Fruit fly (Drosophila melanogaster) whole organism: ENCODE data around the gene CG3281.

Source experiments
- CG8478 ChIP-seq: fragments of >200 bp; optimal IDR thresholded peaks from 2 replicates; lab custom pipeline; 2018; ENCODE audit warnings: inconsistent platforms
- Dll ChIP-seq: fragments of >200 bp; optimal IDR thresholded peaks from 2 replicates; lab custom pipeline; 2017
- EcR ChIP-seq, 2 experiments: fragments of >200 bp; optimal IDR thresholded peaks; 2 replicates each; lab custom pipeline; 2017; ENCODE audit warnings: missing biosample characterization in 2 of 2, missing genetic modification characterization in 2 of 2, missing genetic modification reagents in 2 of 2
- pan ChIP-seq: fragments of >200 bp; optimal IDR thresholded peaks from 2 replicates; lab custom pipeline; 2017
- psq ChIP-seq: fragments of >200 bp; optimal IDR thresholded peaks from 2 replicates; lab custom pipeline; 2017
- usp ChIP-seq: fragments of >200 bp; optimal IDR thresholded peaks from 2 replicates; lab custom pipeline; 2017; ENCODE audit warnings: missing biosample characterization, missing genetic modification characterization, mixed read lengths

Gene CG3281

DNA sequence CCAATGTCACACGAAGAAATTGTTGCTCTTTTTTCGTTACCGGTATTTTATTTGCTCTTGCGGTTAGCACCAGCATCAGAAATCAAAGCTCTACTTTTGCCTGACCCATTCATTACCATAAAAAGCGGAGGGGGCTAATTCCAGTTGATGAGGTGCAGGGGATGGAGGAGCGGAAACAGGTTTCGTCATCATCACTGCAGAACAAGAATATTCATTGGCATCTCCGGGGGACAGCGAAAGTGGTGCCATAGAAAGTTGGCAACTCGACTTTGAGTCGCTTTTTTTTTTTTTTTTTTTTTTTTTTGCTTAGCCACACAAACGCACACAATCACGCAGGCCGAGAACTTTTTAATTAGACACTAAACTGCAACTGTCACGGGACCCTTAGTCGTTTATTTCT is 21.5 kb downstream of the CG3281 start:
- TF ChIP-seq pan (lab: Kevin White, UChicago): no peak
- TF ChIP-seq CG8478 (lab: Kevin White, UChicago): no peak
- TF ChIP-seq psq: no peak
- TF ChIP-seq EcR (GFP tag; optimal IDR thresholded peaks at IDR 0.05; lab: Kevin White, UChicago): no peak
- TF ChIP-seq usp: no peak

DNA sequence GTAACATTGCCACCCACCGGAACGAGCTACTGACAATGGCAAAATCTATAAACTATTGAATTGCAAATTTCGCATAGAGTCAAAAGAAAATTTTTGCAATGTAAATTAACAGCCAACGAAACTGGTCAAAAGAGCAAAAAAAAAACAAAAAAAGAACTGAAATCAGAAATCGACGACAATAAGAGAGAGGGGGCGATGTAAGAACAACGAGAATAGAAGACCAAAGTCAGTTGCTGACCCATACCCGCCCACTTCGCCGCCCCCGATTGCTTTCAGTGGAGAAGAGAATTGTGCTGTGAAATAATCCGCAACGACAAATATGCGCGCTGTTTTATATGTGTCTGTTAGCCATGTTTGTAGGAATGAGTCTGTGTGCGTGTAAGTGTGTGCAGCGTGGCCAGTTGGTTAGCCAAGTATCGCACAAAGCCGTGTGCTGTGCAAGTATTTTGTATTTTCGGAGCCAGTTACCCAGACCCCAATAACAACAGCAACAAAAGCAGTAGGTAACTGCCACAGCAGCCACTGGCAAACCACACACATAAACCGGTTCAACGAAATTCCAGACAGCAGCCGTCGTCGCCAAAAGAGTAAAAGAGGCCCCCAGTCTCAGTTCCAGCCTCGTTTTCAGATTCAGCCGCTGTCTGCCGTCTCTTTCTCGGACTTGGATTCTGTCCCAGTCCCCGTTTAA is 25.0 kb downstream of the CG3281 start:
- TF ChIP-seq usp (no peak), EcR (GFP tag; optimal IDR thresholded peaks at IDR 0.05; lab: Kevin White, UChicago) (no peak), CG8478 (lab: Kevin White, UChicago) (no peak), pan (lab: Kevin White, UChicago) (no peak), psq (no peak), Dll (lab: Kevin White, UChicago) (no peak)

DNA sequence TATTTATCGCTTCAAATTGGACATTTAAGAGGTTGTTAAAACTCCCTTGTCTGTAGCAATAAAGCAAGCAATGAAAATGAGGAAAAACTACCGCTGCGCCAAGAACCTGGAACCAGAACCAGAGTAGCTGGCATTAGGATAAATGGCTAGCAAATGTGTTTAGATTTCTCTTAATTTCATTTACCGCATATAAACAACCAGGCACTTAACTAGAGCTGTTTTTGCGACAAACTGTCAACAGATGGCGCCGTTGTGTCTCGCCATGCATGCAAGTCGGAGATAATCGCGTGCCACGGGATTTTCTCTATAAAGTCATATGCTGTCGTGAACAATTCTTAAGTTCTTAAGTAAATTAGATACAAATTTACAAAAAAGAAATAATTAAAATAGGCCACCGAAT is 28.7 kb downstream of the CG3281 start:
- TF ChIP-seq Dll (lab: Kevin White, UChicago): no peak
- no peak for TF ChIP-seq pan (lab: Kevin White, UChicago)
- TF ChIP-seq psq: no peak
- no peak for TF ChIP-seq CG8478 (lab: Kevin White, UChicago)
- no peak for TF ChIP-seq usp
- no peak for TF ChIP-seq EcR (GFP tag; optimal IDR thresholded peaks at IDR 0.05; lab: Kevin White, UChicago)

DNA sequence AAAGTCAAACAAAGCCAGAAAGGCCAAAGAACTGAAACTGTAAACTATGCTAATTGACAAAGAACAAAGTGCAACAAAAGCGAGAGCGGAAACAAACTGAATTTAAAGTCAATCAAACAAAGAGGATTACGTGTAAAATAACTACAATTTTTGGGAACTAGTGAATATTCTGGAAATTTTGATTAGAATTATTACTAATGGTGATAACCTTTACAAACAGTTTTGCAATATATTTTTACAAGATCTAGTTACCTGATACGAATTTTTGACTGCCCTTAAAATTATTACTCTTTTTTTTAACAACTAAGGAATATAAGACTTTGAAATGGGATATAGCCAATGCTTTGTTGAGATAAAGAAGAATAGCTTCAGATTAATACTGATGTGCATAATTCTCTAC is 31.6 kb downstream of the CG3281 start, which contains the start of gene CG14731:
TSS of gene CG14731 (plus strand) at position 301 of the 400 bp plus-strand sequence.
- TF ChIP-seq CG8478 (lab: Kevin White, UChicago): no peak
- no peak for TF ChIP-seq EcR (GFP tag; optimal IDR thresholded peaks at IDR 0.05; lab: Kevin White, UChicago)
- TF ChIP-seq pan (lab: Kevin White, UChicago): no peak
- TF ChIP-seq Dll (lab: Kevin White, UChicago): no peak
- no peak for TF ChIP-seq psq
- TF ChIP-seq usp: no peak

DNA sequence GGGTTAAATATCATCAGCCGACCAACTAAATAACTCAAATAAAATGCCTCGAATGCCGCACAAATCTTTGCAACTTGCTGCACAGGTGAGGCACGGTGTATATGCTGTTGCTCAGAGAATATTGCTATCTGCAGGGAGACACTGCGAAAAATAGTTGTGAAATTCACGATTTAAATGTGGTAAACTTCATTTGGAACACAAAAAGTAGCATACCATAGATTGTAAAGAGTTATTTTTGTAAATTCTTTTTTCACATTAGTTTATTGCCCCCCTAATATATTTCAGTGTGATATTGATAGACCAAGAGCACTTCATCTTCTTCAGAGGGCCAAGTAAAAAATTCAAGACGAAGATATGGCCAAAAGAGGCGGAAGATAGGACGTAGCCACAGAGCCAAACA is 42.0 kb downstream of the CG3281 start:
- TF ChIP-seq CG8478 (lab: Kevin White, UChicago) (no peak), pan (lab: Kevin White, UChicago) (no peak), psq (no peak), EcR (GFP tag; optimal IDR thresholded peaks at IDR 0.05; lab: Kevin White, UChicago) (no peak), usp (no peak), Dll (lab: Kevin White, UChicago) (no peak)
